Worm (Caenorhabditis elegans) whole organism, early embryonic: ENCODE data around the gene fkh-4.
A peak's percentile ranks its signal among the peaks of the same experiment; 100 is the strongest.

Source experiments
- B0310.2 ChIP-seq: sonication (generic microtip); optimal IDR thresholded peaks from 2 replicates; lab custom pipeline; 2016; ENCODE audit warnings: mild to moderate bottlenecking, missing genetic modification characterization, missing compliant biosample characterization
- F13C5.2 ChIP-seq: sonication (generic microtip); optimal IDR thresholded peaks from 2 replicates; lab custom pipeline; 2017; ENCODE audit warnings: mild to moderate bottlenecking, missing genetic modification characterization, inconsistent platforms, missing compliant biosample characterization
- aly-1 ChIP-seq: sonication (generic microtip); optimal IDR thresholded peaks from 2 replicates; lab custom pipeline; 2016; ENCODE audit warnings: missing genetic modification characterization, missing compliant biosample characterization
- ama-1 ChIP-seq: fragments of 150-350 bp; optimal IDR thresholded peaks from 2 replicates; lab custom pipeline; 2014
- ceh-13 ChIP-seq: fragments of 200-800 bp; sonication (Bioruptor generic); optimal IDR thresholded peaks from 2 replicates; lab custom pipeline; 2018; ENCODE audit warnings: mild to moderate bottlenecking, missing genetic modification characterization, missing compliant biosample characterization
- ceh-36 ChIP-seq: sonication (generic microtip); optimal IDR thresholded peaks from 2 replicates; lab custom pipeline; 2016; ENCODE audit warnings: missing genetic modification characterization, inconsistent platforms, missing compliant biosample characterization
- ets-7 ChIP-seq: sonication (generic microtip); optimal IDR thresholded peaks from 2 replicates; lab custom pipeline; 2016; ENCODE audit warnings: missing genotype, missing genetic modification characterization, missing compliant biosample characterization
- flt-1 ChIP-seq: fragments of 200-800 bp; sonication (Bioruptor generic); IDR thresholded peaks from 2 replicates; pipeline ENCODE4 v1.3.6; 2022; ENCODE audit warnings: missing genetic modification characterization, missing compliant biosample characterization
- hmbx-1 ChIP-seq: sonication (generic microtip); optimal IDR thresholded peaks from 2 replicates; lab custom pipeline; 2016; ENCODE audit warnings: mild to moderate bottlenecking, missing genetic modification characterization, missing compliant biosample characterization
- hmg-4 ChIP-seq: fragments of 200-800 bp; sonication (Bioruptor generic); optimal IDR thresholded peaks from 2 replicates; lab custom pipeline; 2018; ENCODE audit warnings: mild to moderate bottlenecking, missing genetic modification characterization, missing compliant biosample characterization
- hnd-1 ChIP-seq: sonication (generic microtip); optimal IDR thresholded peaks from 2 replicates; lab custom pipeline; 2016; ENCODE audit warnings: missing genetic modification characterization, missing compliant biosample characterization
- pes-1 ChIP-seq: fragments of 200-800 bp; sonication (Bioruptor generic); IDR thresholded peaks from 2 replicates; pipeline ENCODE4 v1.3.6; 2022; ENCODE audit warnings: missing genetic modification reagents, missing genetic modification characterization, missing compliant biosample characterization
- scrt-1 ChIP-seq: fragments of 200-800 bp; sonication (Bioruptor generic); IDR thresholded peaks from 2 replicates; pipeline ENCODE4 v1.3.6; 2022; ENCODE audit warnings: missing genetic modification characterization, missing compliant biosample characterization
- sea-1 ChIP-seq: fragments of 200-800 bp; sonication (Bioruptor generic); conservative IDR thresholded peaks from 2 replicates; pipeline ENCODE4 v1.3.6; 2022; ENCODE audit warnings: missing genetic modification characterization, missing compliant biosample characterization
- tbx-11 ChIP-seq: fragments of 200-800 bp; sonication (Bioruptor generic); IDR thresholded peaks from 2 replicates; pipeline ENCODE4 v1.3.6; 2022; ENCODE audit warnings: missing genetic modification characterization, missing compliant biosample characterization
- tbx-37 ChIP-seq: fragments of 200-800 bp; sonication (Bioruptor generic); conservative IDR thresholded peaks from 2 replicates; pipeline ENCODE4 v1.3.6; 2022; ENCODE audit warnings: missing genetic modification reagents, missing genetic modification characterization, missing compliant biosample characterization
- tra-4 ChIP-seq: sonication (generic microtip); optimal IDR thresholded peaks from 2 replicates; lab custom pipeline; 2017; ENCODE audit warnings: missing genetic modification characterization, missing compliant biosample characterization

fkh-4 gene

DNA sequence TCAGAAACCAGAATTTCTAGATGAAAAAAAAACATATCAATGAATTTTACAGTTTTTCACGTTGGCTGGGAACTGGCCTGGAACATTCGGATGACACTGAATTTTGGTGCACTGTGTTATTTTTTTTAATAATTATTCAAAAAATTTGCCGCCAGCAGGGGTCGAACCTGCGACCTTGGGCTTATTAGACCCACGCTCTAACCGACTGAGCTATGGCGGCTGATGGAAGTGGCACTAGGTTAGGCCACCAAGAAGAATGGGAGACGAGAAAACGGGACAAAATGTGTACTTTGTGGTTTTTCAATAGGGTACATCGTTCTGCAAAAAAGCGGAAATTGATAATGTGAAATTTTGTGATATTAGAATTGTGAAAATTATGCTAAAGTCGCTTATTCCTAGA, 13.7 kb downstream of the fkh-4 start:
- peak; percentile 42 for TF ChIP-seq hnd-1
- peak; percentile 76 for TF ChIP-seq flt-1 (GFP tag; lab: Robert Waterston, UW)
- TF ChIP-seq hmbx-1 (tag; lab: Kevin White, UChicago): peak; percentile 11
- TF ChIP-seq ama-1: no peak
- peak; percentile 18 for TF ChIP-seq B0310.2
- peak; percentile 81 for TF ChIP-seq scrt-1
- peak; percentile 85 for TF ChIP-seq pes-1
- peak; percentile 73; the same call in 1 of the 2 replicates for TF ChIP-seq sea-1
- peak; percentile 53; the same call in 1 of the 2 replicates for TF ChIP-seq tbx-37 (GFP tag; lab: Robert Waterston, UW)
- no peak for TF ChIP-seq hmg-4 (GFP tag; lab: Kevin White, UChicago)
- no peak for TF ChIP-seq aly-1
- peak; percentile 51 for TF ChIP-seq ceh-13 (GFP tag; lab: Kevin White, UChicago)
- TF ChIP-seq tbx-11 (GFP tag; lab: Robert Waterston, UW): peak; percentile 74; the same call in 1 of the 2 replicates
- peak; percentile 55 for TF ChIP-seq tra-4 (tag; lab: Kevin White, UChicago)
- TF ChIP-seq ceh-36: peak; percentile 56
- TF ChIP-seq F13C5.2 (tag; lab: Kevin White, UChicago): peak; percentile 68
- no peak for TF ChIP-seq ets-7 (tag; lab: Kevin White, UChicago)

DNA sequence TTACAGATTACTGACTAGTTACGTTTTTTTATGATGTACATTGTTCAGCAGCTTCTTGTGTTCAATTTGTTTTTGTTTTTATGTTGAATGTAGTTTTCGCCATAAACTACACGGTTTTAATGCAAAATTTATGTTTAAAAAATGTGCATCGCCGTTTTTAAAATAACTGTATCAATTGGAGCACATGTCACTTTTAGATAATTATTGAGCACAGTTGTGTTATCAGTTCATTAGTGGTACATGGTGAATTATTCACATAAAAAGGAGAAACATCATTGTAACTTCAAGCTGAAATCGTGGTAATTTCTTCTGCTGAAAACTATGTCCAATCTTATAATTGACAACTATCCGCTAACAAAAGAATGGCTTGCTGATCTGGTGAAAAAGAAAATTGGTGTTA, 16.3 kb downstream of the fkh-4 start:
- TF ChIP-seq hmg-4 (GFP tag; lab: Kevin White, UChicago): no peak

DNA sequence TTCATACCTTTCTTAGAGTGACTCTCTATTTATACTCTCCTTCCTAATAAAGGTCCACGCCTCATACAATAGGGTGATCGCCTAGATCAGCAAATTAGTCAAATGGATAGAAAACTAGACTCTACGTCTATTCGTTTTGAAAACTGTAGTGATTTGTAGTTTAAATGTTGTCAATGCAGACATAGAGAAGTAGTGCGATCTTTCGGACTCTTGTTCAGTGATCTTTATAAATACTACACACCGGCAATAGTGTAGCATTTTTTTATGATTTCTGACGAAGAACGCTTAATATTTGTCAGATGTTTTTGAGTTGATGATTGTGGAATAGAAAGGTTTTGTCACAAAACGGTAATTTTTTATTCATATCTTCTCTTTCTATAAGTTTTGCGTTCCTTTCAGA, 17.3 kb downstream of the fkh-4 start:
- no peak for TF ChIP-seq tra-4 (tag; lab: Kevin White, UChicago)
- no peak for TF ChIP-seq hnd-1
- TF ChIP-seq sea-1: no peak
- TF ChIP-seq F13C5.2 (tag; lab: Kevin White, UChicago): no peak
- TF ChIP-seq aly-1: no peak
- TF ChIP-seq ceh-13 (GFP tag; lab: Kevin White, UChicago): no peak
- TF ChIP-seq B0310.2: no peak
- no peak for TF ChIP-seq scrt-1
- no peak for TF ChIP-seq pes-1
- TF ChIP-seq tbx-11 (GFP tag; lab: Robert Waterston, UW): no peak
- no peak for TF ChIP-seq ama-1
- TF ChIP-seq tbx-37 (GFP tag; lab: Robert Waterston, UW): no peak
- no peak for TF ChIP-seq ceh-36
- TF ChIP-seq flt-1 (GFP tag; lab: Robert Waterston, UW): no peak
- TF ChIP-seq hmbx-1 (tag; lab: Kevin White, UChicago): no peak
- no peak for TF ChIP-seq hmg-4 (GFP tag; lab: Kevin White, UChicago)
- TF ChIP-seq ets-7 (tag; lab: Kevin White, UChicago): no peak

DNA sequence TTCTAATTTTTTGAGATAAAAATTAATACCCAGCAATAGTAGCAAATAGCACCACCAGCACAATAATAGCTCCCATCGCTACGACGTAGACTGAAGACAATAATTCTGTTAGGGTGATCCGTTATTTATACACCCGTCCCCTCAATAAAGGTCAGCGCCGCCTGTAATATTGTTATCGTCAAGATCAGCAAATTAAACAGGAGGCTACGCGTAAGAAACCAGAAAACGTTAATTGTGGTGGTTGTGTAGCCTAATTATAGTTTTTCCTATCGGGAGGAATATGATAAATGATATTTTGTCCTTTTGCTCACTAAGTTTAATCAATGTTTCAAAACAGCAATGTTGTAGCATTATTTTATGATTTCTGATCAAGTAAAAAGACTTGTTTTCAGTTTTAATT, 19.1 kb downstream of the fkh-4 start, which contains the start of the genes cyp-13B1 and C29F7.1:
Gene cyp-13B1 (minus strand): TSS at position 101 of the 400 bp plus-strand sequence.
Gene C29F7.1 (plus strand): TSS at position 394 of the 400 bp plus-strand sequence.
- TF ChIP-seq ama-1: no peak
- TF ChIP-seq hnd-1: no peak
- no peak for TF ChIP-seq B0310.2
- TF ChIP-seq tbx-11 (GFP tag; lab: Robert Waterston, UW): no peak
- no peak for TF ChIP-seq aly-1
- TF ChIP-seq flt-1 (GFP tag; lab: Robert Waterston, UW): no peak
- TF ChIP-seq ets-7 (tag; lab: Kevin White, UChicago): no peak
- TF ChIP-seq hmbx-1 (tag; lab: Kevin White, UChicago): no peak
- TF ChIP-seq ceh-36: no peak
- TF ChIP-seq ceh-13 (GFP tag; lab: Kevin White, UChicago): no peak
- no peak for TF ChIP-seq sea-1

DNA sequence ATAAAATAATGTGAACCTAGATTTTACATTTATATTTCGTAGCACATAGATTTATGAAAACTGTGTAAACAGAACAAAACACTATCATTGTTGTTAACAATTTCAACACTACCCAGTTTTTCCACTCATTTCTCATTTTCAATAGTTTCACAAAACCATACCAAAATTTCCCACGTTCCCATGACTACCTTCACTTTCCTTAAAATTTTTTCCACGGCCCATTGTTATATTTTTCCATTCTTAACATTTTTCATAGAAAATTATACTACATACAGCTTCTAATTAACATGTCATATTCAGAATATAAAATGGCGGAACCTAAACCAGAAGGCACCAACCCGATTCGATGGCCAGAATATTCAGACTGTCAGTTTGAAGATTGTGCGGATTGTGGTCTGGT, 26.9 kb downstream of the fkh-4 start, which contains the start of gene F02C12.1:
Gene F02C12.1 (plus strand): TSS at position 301 of the 400 bp plus-strand sequence.
- TF ChIP-seq B0310.2: no peak
- TF ChIP-seq tbx-11 (GFP tag; lab: Robert Waterston, UW): no peak
- no peak for TF ChIP-seq ama-1

DNA sequence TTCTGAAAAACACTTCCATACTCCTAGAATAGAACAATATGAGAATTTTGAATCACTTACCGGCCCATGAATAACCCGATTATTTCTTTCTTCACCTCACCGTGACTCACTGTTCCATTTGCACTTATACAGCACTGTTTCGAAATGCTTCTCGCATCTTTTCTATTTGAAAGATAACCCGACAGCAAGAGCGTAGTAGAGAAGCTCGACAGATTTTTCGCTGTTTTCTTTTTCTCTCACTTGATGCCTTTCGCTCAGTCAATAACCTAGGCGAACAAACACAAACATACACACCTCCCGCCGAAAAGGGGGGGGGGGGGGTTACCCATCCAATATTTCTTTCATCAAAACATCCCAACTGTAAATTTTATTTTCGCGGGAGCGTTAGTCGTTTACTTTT, 27.3 kb downstream of the fkh-4 start:
- TF ChIP-seq ceh-13 (GFP tag; lab: Kevin White, UChicago) (no peak), hmbx-1 (tag; lab: Kevin White, UChicago) (no peak), aly-1 (no peak), tbx-37 (GFP tag; lab: Robert Waterston, UW) (no peak), flt-1 (GFP tag; lab: Robert Waterston, UW) (no peak), ets-7 (tag; lab: Kevin White, UChicago) (no peak), ama-1 (no peak), ceh-36 (no peak), pes-1 (no peak), scrt-1 (no peak), tra-4 (tag; lab: Kevin White, UChicago) (no peak), hmg-4 (GFP tag; lab: Kevin White, UChicago) (no peak), hnd-1 (no peak), sea-1 (no peak)

DNA sequence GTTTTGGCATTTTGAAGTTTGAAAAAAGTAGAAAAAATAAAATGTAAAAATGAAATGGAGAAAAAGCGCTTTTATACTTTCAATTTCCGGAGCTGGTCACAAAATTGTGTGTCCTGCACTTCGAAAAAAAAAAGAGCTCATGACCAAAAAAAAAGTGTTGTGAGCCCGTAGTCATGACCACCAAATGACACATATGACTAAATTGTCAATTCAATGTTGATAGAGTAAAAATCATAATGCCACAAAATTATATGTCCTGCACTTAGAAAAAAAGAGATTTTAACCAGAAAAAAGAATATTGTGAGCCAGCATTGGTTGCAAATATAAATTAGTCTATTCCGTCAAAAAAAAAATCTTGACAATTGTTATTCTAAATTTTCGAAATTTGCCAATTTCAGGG, 29.4 kb downstream of the fkh-4 start, which contains the start of gene F02C12.2:
Gene F02C12.2 (minus strand): TSS at position 101 of the 400 bp plus-strand sequence.
- TF ChIP-seq tra-4 (tag; lab: Kevin White, UChicago) (no peak), hnd-1 (no peak), B0310.2 (no peak), ama-1 (no peak), hmg-4 (GFP tag; lab: Kevin White, UChicago) (no peak), ceh-36 (no peak), aly-1 (no peak), pes-1 (no peak), ets-7 (tag; lab: Kevin White, UChicago) (no peak), sea-1 (no peak), scrt-1 (no peak), tbx-37 (GFP tag; lab: Robert Waterston, UW) (no peak), flt-1 (GFP tag; lab: Robert Waterston, UW) (no peak)

DNA sequence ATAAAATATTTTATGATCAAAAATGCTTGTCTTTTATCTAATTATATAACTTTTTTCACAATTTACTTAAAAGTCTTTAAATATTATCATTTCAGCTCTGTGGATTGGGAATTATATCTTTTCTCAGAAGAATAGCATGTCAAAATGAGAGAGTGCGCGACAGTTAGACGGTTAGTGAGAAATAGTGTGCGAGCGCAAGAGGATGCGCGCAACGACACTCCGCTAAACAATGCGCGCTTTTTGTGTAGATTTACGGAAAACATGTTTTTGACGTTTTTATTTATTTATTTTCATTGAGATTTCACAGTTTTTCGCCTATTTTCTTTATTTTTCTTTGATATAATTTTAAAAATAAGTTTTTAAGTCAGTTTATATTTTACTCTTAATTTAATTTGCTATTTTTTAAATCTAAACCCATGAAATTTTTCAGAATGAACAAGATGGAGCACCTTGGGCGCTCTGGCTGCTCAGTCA, 32.1 kb downstream of the fkh-4 start, which contains the start of gene F02C12.3:
Gene F02C12.3 (plus strand): TSS at position 424 of the 474 bp plus-strand sequence.
- no peak for TF ChIP-seq ceh-13 (GFP tag; lab: Kevin White, UChicago)
- no peak for TF ChIP-seq flt-1 (GFP tag; lab: Robert Waterston, UW)
- TF ChIP-seq F13C5.2 (tag; lab: Kevin White, UChicago): peak; percentile 6
- no peak for TF ChIP-seq B0310.2
- no peak for TF ChIP-seq tbx-37 (GFP tag; lab: Robert Waterston, UW)
- TF ChIP-seq hmbx-1 (tag; lab: Kevin White, UChicago): no peak
- no peak for TF ChIP-seq hnd-1
- TF ChIP-seq ceh-36: no peak
